Worm (Caenorhabditis elegans): ENCODE data around the gene pssy-1.

Gene pssy-1

DNA sequence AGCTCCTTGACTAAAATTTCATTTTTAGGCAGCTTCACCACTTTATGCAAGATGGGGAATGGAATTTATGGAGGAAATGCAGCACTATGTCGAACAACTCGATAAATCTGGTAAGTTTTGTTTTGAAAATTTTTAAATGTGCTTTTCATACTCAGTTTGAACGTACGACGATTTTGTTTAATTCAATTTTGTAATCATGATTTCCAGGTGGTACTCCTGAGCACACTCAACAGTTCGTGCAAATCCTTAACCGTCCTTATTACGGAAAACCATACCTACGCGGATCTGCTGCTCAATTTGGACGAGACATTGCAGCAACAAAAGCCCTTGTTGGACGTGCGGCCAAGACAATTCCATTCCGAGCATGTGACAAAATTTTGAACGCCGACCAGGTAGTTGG lies 2.9 kb upstream of the pssy-1 start:
- TF ChIP-seq med-1 (GFP tag; optimal IDR thresholded peaks at IDR 0.05; ENCODE audit: insufficient read depth) (no peak), tab-1 (GFP tag; IDR thresholded peaks at IDR 0.05) (no peak), T22C8.4 (GFP tag; IDR thresholded peaks at IDR 0.05) (no peak), flt-1 (GFP tag; IDR thresholded peaks at IDR 0.05) (no peak), cog-1 (tag; optimal IDR thresholded peaks at IDR 0.05) (no peak), ref-1 (GFP tag; conservative IDR thresholded peaks at IDR 0.05) (no peak), ztf-29 (GFP tag; IDR thresholded peaks at IDR 0.05) (no peak), klf-2 (GFP tag; conservative IDR thresholded peaks at IDR 0.05) (no peak), ztf-23 (GFP tag; IDR thresholded peaks at IDR 0.05) (no peak)

- TF ChIP-seq ztf-29 (GFP tag; IDR thresholded peaks at IDR 0.05) (no peak), cog-1 (tag; optimal IDR thresholded peaks at IDR 0.05) (no peak), med-1 (GFP tag; optimal IDR thresholded peaks at IDR 0.05; ENCODE audit: insufficient read depth) (no peak), flt-1 (GFP tag; IDR thresholded peaks at IDR 0.05) (no peak), ztf-23 (GFP tag; IDR thresholded peaks at IDR 0.05) (no peak), T22C8.4 (GFP tag; IDR thresholded peaks at IDR 0.05) (no peak), ref-1 (GFP tag; conservative IDR thresholded peaks at IDR 0.05) (no peak), tab-1 (GFP tag; IDR thresholded peaks at IDR 0.05) (no peak), klf-2 (GFP tag; conservative IDR thresholded peaks at IDR 0.05) (no peak)
Observed at ce11 chrX:9976206-9976605, 10.8 kb downstream of the pssy-1 start, which contains the start of gene mgl-1. mgl-1 (minus strand) TSS chrX:9976306.

- TF ChIP-seq flt-1 (GFP tag; IDR thresholded peaks at IDR 0.05) (no peak), cog-1 (tag; optimal IDR thresholded peaks at IDR 0.05) (no peak)
Observed at ce11 chrX:9981259-9981658, 15.9 kb downstream of the pssy-1 start.

ce11 chrX:9984889-9985404 lies 19.6 kb downstream of the pssy-1 start, which contains the start of gene F19C6.5:
F19C6.5 (minus strand) TSS chrX:9984939.
- TF ChIP-seq klf-2 (GFP tag; conservative IDR thresholded peaks at IDR 0.05) (no peak), cog-1 (tag; optimal IDR thresholded peaks at IDR 0.05) (no peak), T22C8.4 (GFP tag; IDR thresholded peaks at IDR 0.05) (no peak)

ce11 chrX:9987166-9987565 lies 21.8 kb downstream of the pssy-1 start:
- TF ChIP-seq ztf-29 (GFP tag; IDR thresholded peaks at IDR 0.05) (no peak), ref-1 (GFP tag; conservative IDR thresholded peaks at IDR 0.05) (no peak), klf-2 (GFP tag; conservative IDR thresholded peaks at IDR 0.05) (no peak), med-1 (GFP tag; optimal IDR thresholded peaks at IDR 0.05; ENCODE audit: insufficient read depth) (no peak), tab-1 (GFP tag; IDR thresholded peaks at IDR 0.05) (no peak), flt-1 (GFP tag; IDR thresholded peaks at IDR 0.05) (no peak), T22C8.4 (GFP tag; IDR thresholded peaks at IDR 0.05) (no peak), cog-1 (tag; optimal IDR thresholded peaks at IDR 0.05) (no peak), ztf-23 (GFP tag; IDR thresholded peaks at IDR 0.05) (no peak)

ce11 chrX:9988884-9989283 lies 23.5 kb downstream of the pssy-1 start:
- TF ChIP-seq flt-1 (GFP tag; IDR thresholded peaks at IDR 0.05) (no peak), ztf-29 (GFP tag; IDR thresholded peaks at IDR 0.05) (peak; percentile 9; the same call in 1 of the 2 replicates)

ce11 chrX:9993100-9993499 lies 27.7 kb downstream of the pssy-1 start:
- TF ChIP-seq ztf-23 (GFP tag; IDR thresholded peaks at IDR 0.05) (no peak), ztf-29 (GFP tag; IDR thresholded peaks at IDR 0.05) (no peak), tab-1 (GFP tag; IDR thresholded peaks at IDR 0.05) (no peak)

- TF ChIP-seq flt-1 (GFP tag; IDR thresholded peaks at IDR 0.05) = no peak
- no peak for TF ChIP-seq ztf-23 (GFP tag; IDR thresholded peaks at IDR 0.05)
- no peak for TF ChIP-seq T22C8.4 (GFP tag; IDR thresholded peaks at IDR 0.05)
- no peak for TF ChIP-seq ztf-29 (GFP tag; IDR thresholded peaks at IDR 0.05)
- no peak for TF ChIP-seq cog-1 (tag; optimal IDR thresholded peaks at IDR 0.05)
- no peak for TF ChIP-seq ref-1 (GFP tag; conservative IDR thresholded peaks at IDR 0.05)
- TF ChIP-seq tab-1 (GFP tag; IDR thresholded peaks at IDR 0.05) = no peak
Observed at ce11 chrX:9997344-9997743, 32.0 kb downstream of the pssy-1 start.

- TF ChIP-seq flt-1 (GFP tag; IDR thresholded peaks at IDR 0.05) (no peak), klf-2 (GFP tag; conservative IDR thresholded peaks at IDR 0.05) (no peak), med-1 (GFP tag; optimal IDR thresholded peaks at IDR 0.05; ENCODE audit: insufficient read depth) (no peak), ztf-29 (GFP tag; IDR thresholded peaks at IDR 0.05) (no peak), ztf-23 (GFP tag; IDR thresholded peaks at IDR 0.05) (no peak), tab-1 (GFP tag; IDR thresholded peaks at IDR 0.05) (no peak), cog-1 (tag; optimal IDR thresholded peaks at IDR 0.05) (no peak), ref-1 (GFP tag; conservative IDR thresholded peaks at IDR 0.05) (no peak), T22C8.4 (GFP tag; IDR thresholded peaks at IDR 0.05) (no peak)
Observed at ce11 chrX:9999192-9999591, 33.8 kb downstream of the pssy-1 start, which contains the start of gene grk-1. grk-1 (minus strand) TSS chrX:9999208.

ce11 chrX:9999599-10000201 lies 34.3 kb downstream of the pssy-1 start:
- TF ChIP-seq ztf-23 (GFP tag; IDR thresholded peaks at IDR 0.05) (peak; percentile 51; the same call in 1 of the 2 replicates), ztf-29 (GFP tag; IDR thresholded peaks at IDR 0.05) (0 out of 2 replicates have a peak, but pooled peaks have one; percentile 7), flt-1 (GFP tag; IDR thresholded peaks at IDR 0.05) (peak; percentile 74; the same call in 1 of the 2 replicates), T22C8.4 (GFP tag; IDR thresholded peaks at IDR 0.05) (peak; percentile 70), cog-1 (tag; optimal IDR thresholded peaks at IDR 0.05) (peak; percentile 92), klf-2 (GFP tag; conservative IDR thresholded peaks at IDR 0.05) (no peak), tab-1 (GFP tag; IDR thresholded peaks at IDR 0.05) (no peak)

- TF ChIP-seq cog-1 (tag; optimal IDR thresholded peaks at IDR 0.05) (no peak), ref-1 (GFP tag; conservative IDR thresholded peaks at IDR 0.05) (no peak), ztf-29 (GFP tag; IDR thresholded peaks at IDR 0.05) (no peak), med-1 (GFP tag; optimal IDR thresholded peaks at IDR 0.05; ENCODE audit: insufficient read depth) (no peak), flt-1 (GFP tag; IDR thresholded peaks at IDR 0.05) (no peak), tab-1 (GFP tag; IDR thresholded peaks at IDR 0.05) (no peak), klf-2 (GFP tag; conservative IDR thresholded peaks at IDR 0.05) (no peak), ztf-23 (GFP tag; IDR thresholded peaks at IDR 0.05) (no peak), T22C8.4 (GFP tag; IDR thresholded peaks at IDR 0.05) (no peak)
Observed at ce11 chrX:10000635-10001034, 35.2 kb downstream of the pssy-1 start, which contains the start of gene F19C6.2. F19C6.2 (plus strand) TSS chrX:10000935.

Measured in whole organism, midembryonic.